Fruit fly (Drosophila melanogaster) whole organism, embryonic: Measurements from ENCODE around the gene TRAM.
A peak's percentile ranks its signal among the peaks of the same experiment; 100 is the strongest.

Source experiments
- CG10274 ChIP-seq: fragments of 200-800 bp; sonication (Bioruptor generic); optimal IDR thresholded peaks from 3 replicates; lab custom pipeline; 2017; ENCODE audit warnings: missing biosample characterization, mild to moderate bottlenecking, missing genetic modification characterization
- CG10959 ChIP-seq: fragments of 200-800 bp; sonication (Bioruptor generic); IDR thresholded peaks from 2 replicates; pipeline ENCODE4 v1.3.6; 2022; ENCODE audit warnings: missing biosample characterization, missing genetic modification characterization
- CG12155 ChIP-seq: fragments of 200-800 bp; sonication (Bioruptor generic); optimal IDR thresholded peaks from 3 replicates; lab custom pipeline; 2016; ENCODE audit warnings: missing biosample characterization, missing genetic modification characterization
- CG1647 ChIP-seq: fragments of 200-800 bp; sonication (Bioruptor generic); optimal IDR thresholded peaks from 3 replicates; lab custom pipeline; 2016; ENCODE audit warnings: missing biosample characterization, missing genetic modification characterization
- CG18011 ChIP-seq: fragments of 200-800 bp; sonication (Bioruptor generic); optimal IDR thresholded peaks from 2 replicates; lab custom pipeline; 2017; ENCODE audit warnings: missing biosample characterization, missing genetic modification characterization, mild to moderate bottlenecking, moderate library complexity, missing genotype
- CG1832 ChIP-seq: fragments of 200-800 bp; sonication (Bioruptor generic); optimal IDR thresholded peaks from 2 replicates; lab custom pipeline; 2017; ENCODE audit warnings: missing biosample characterization, mild to moderate bottlenecking, missing genetic modification characterization, inconsistent platforms
- CG2875 ChIP-seq: fragments of 200-800 bp; sonication (Bioruptor generic); optimal IDR thresholded peaks from 2 replicates; lab custom pipeline; 2017; ENCODE audit warnings: missing biosample characterization, mild to moderate bottlenecking, missing genetic modification characterization, missing genetic modification reagents
- CG30020 ChIP-seq: fragments of 200-800 bp; optimal IDR thresholded peaks from 2 replicates; lab custom pipeline; 2019; ENCODE audit warnings: missing biosample characterization, mild to moderate bottlenecking, missing genetic modification characterization, moderate library complexity
- CG31224 ChIP-seq: fragments of 200-800 bp; sonication (Bioruptor generic); IDR thresholded peaks from 2 replicates; pipeline ENCODE4 v1.3.6; 2022; ENCODE audit warnings: missing biosample characterization, missing genetic modification characterization
- CG3726 ChIP-seq: fragments of 200-800 bp; sonication (Bioruptor generic); IDR thresholded peaks from 3 replicates; pipeline ENCODE4, ENCODE4 v1.3.6; 2022; ENCODE audit warnings: missing biosample characterization, missing genetic modification characterization
- CG43689 ChIP-seq: fragments of 200-800 bp; sonication (Bioruptor generic); IDR thresholded peaks from 2 replicates; pipeline ENCODE4 v1.3.6; 2022; ENCODE audit warnings: missing biosample characterization, missing genetic modification characterization
- CG4854 ChIP-seq: fragments of 200-800 bp; sonication (Bioruptor generic); optimal IDR thresholded peaks from 2 replicates; lab custom pipeline; 2016; ENCODE audit warnings: missing biosample characterization, missing genetic modification characterization, inconsistent platforms
- CG6272 ChIP-seq: fragments of 200-800 bp; sonication (Bioruptor generic); IDR thresholded peaks from 2 replicates; pipeline ENCODE4 v1.3.6; 2022; ENCODE audit warnings: missing biosample characterization, missing genetic modification characterization
- CG7839 ChIP-seq: fragments of 200-800 bp; sonication (Bioruptor generic); optimal IDR thresholded peaks from 3 replicates; lab custom pipeline; 2018; ENCODE audit warnings: missing biosample characterization, mild to moderate bottlenecking, missing genetic modification characterization, moderate library complexity
- D ChIP-seq, 2 experiments: fragments of 200-800 bp in 1 of 2; fragments of >200 bp in 1 of 2; sonication (Bioruptor generic) in 1 of 2; optimal IDR thresholded peaks; 2 replicates in 1 of 2; 3 replicates in 1 of 2; lab custom pipeline; 2017; ENCODE audit warnings: mild to moderate bottlenecking in 1 of 2, missing biosample characterization in 1 of 2, missing genetic modification characterization in 1 of 2, missing genetic modification reagents in 1 of 2
- Dad ChIP-seq: fragments of 200-800 bp; sonication (Bioruptor generic); optimal IDR thresholded peaks from 3 replicates; lab custom pipeline; 2016; ENCODE audit warnings: missing biosample characterization, missing genetic modification characterization
- Dip2 ChIP-seq: fragments of 200-800 bp; sonication (Bioruptor generic); IDR thresholded peaks from 2 replicates; pipeline ENCODE4 v1.3.6; 2022; ENCODE audit warnings: missing biosample characterization, missing genetic modification characterization
- Dip3 ChIP-seq: fragments of 200-800 bp; sonication (Bioruptor generic); optimal IDR thresholded peaks from 3 replicates; lab custom pipeline; 2016; ENCODE audit warnings: missing biosample characterization, missing genetic modification characterization
- Doc2 ChIP-seq: fragments of 200-800 bp; sonication (Bioruptor generic); IDR thresholded peaks from 2 replicates; pipeline ENCODE4 v1.3.6; 2022; ENCODE audit warnings: missing biosample characterization, missing genetic modification characterization
- Elba2 ChIP-seq: fragments of 200-800 bp; sonication (Bioruptor generic); optimal IDR thresholded peaks from 3 replicates; lab custom pipeline; 2016; ENCODE audit warnings: missing biosample characterization, missing genetic modification characterization
- Gug ChIP-seq: fragments of 200-800 bp; sonication (Bioruptor generic); IDR thresholded peaks from 4 replicates; pipeline ENCODE4 v1.3.6; 2022; ENCODE audit warnings: missing biosample characterization, missing genetic modification characterization
- H2.0 ChIP-seq: fragments of 200-800 bp; sonication (Bioruptor generic); IDR thresholded peaks from 2 replicates; pipeline ENCODE4 v1.3.6; 2022; ENCODE audit warnings: missing biosample characterization, missing genetic modification characterization
- Lpt ChIP-seq: fragments of >200 bp; optimal IDR thresholded peaks from 2 replicates; lab custom pipeline; 2018; ENCODE audit warnings: missing biosample characterization, missing genetic modification characterization
- Med ChIP-seq: fragments of 200-800 bp; sonication (Bioruptor generic); peaks from one replicate; lab custom pipeline; 2016; ENCODE audit warnings: missing biosample characterization, missing genetic modification characterization, mild to moderate bottlenecking, inconsistent platforms, moderate library complexity
- Mrtf ChIP-seq: fragments of 200-800 bp; sonication (Bioruptor generic); IDR thresholded peaks from 3 replicates; pipeline ENCODE4 v1.3.6; 2022; ENCODE audit warnings: missing biosample characterization, missing genetic modification characterization
- NK7.1 ChIP-seq: fragments of 200-800 bp; sonication (Bioruptor generic); optimal IDR thresholded peaks from 3 replicates; lab custom pipeline; 2016; ENCODE audit warnings: missing biosample characterization, missing genetic modification characterization
- Neu2 ChIP-seq: fragments of 200-800 bp; sonication (Bioruptor generic); optimal IDR thresholded peaks from 3 replicates; lab custom pipeline; 2016; ENCODE audit warnings: missing biosample characterization, missing genetic modification characterization, borderline replicate concordance
- Sry-β ChIP-seq: fragments of 200-800 bp; sonication (Bioruptor generic); optimal IDR thresholded peaks from 2 replicates; lab custom pipeline; 2018; ENCODE audit warnings: missing biosample characterization, mild to moderate bottlenecking, missing genetic modification characterization, moderate library complexity
- abd-A ChIP-seq: fragments of 200-800 bp; sonication (Bioruptor generic); optimal IDR thresholded peaks from 3 replicates; lab custom pipeline; 2019; ENCODE audit warnings: missing biosample characterization, mild to moderate bottlenecking, missing genetic modification characterization, moderate library complexity
- az2 ChIP-seq: fragments of 200-800 bp; sonication (Bioruptor generic); optimal IDR thresholded peaks from 3 replicates; lab custom pipeline; 2016; ENCODE audit warnings: missing biosample characterization, missing genetic modification characterization
- chn ChIP-seq: fragments of 200-800 bp; sonication (Bioruptor generic); optimal IDR thresholded peaks from 2 replicates; lab custom pipeline; 2016; ENCODE audit warnings: missing biosample characterization, missing genetic modification characterization
- da ChIP-seq: fragments of 200-800 bp; sonication (Bioruptor generic); optimal IDR thresholded peaks from 2 replicates; lab custom pipeline; 2016; ENCODE audit warnings: missing biosample characterization, missing genetic modification characterization
- fru ChIP-seq: fragments of >200 bp; optimal IDR thresholded peaks from 2 replicates; lab custom pipeline; 2017
- gsb-n ChIP-seq: fragments of 200-800 bp; sonication (Bioruptor generic); optimal IDR thresholded peaks from 3 replicates; lab custom pipeline; 2018; ENCODE audit warnings: missing biosample characterization, mild to moderate bottlenecking, missing genetic modification characterization
- ham ChIP-seq: fragments of 200-800 bp; sonication (Bioruptor generic); IDR thresholded peaks from 2 replicates; pipeline ENCODE4 v1.3.6; 2022; ENCODE audit warnings: missing biosample characterization, missing genetic modification characterization
- inv ChIP-seq: fragments of 200-800 bp; sonication (Bioruptor generic); IDR thresholded peaks from 2 replicates; pipeline ENCODE4 v1.3.6; 2022; ENCODE audit warnings: missing biosample characterization, missing genetic modification characterization; ENCODE audit not compliant: partially characterized antibody
- nerfin-2 ChIP-seq: fragments of 200-800 bp; sonication (Bioruptor generic); IDR thresholded peaks from 2 replicates; pipeline ENCODE4 v1.3.6; 2022; ENCODE audit warnings: missing biosample characterization, missing genetic modification characterization; ENCODE audit not compliant: partially characterized antibody
- nmo ChIP-seq: fragments of 200-800 bp; sonication (Bioruptor generic); optimal IDR thresholded peaks from 2 replicates; lab custom pipeline; 2018; ENCODE audit warnings: missing biosample characterization, mild to moderate bottlenecking, missing genetic modification characterization, moderate library complexity
- oc ChIP-seq: fragments of 200-800 bp; sonication (Bioruptor generic); optimal IDR thresholded peaks from 2 replicates; lab custom pipeline; 2018; ENCODE audit warnings: missing biosample characterization, mild to moderate bottlenecking, missing genetic modification characterization, moderate library complexity
- org-1 ChIP-seq: fragments of 200-800 bp; sonication (Bioruptor generic); optimal IDR thresholded peaks from 2 replicates; lab custom pipeline; 2017; ENCODE audit warnings: missing biosample characterization, missing genetic modification characterization
- row ChIP-seq: fragments of 200-800 bp; sonication (Bioruptor generic); IDR thresholded peaks from 3 replicates; pipeline ENCODE4 v1.3.6; 2022; ENCODE audit warnings: missing biosample characterization, missing genetic modification characterization
- sens-2 ChIP-seq: fragments of 200-800 bp; sonication (Bioruptor generic); IDR thresholded peaks from 2 replicates; pipeline ENCODE4 v1.3.6; 2022; ENCODE audit warnings: missing biosample characterization, missing genetic modification characterization
- shn ChIP-seq: fragments of 200-800 bp; sonication (Bioruptor generic); optimal IDR thresholded peaks from 3 replicates; lab custom pipeline; 2016; ENCODE audit warnings: missing biosample characterization, missing genetic modification characterization
- sim ChIP-seq: fragments of 200-800 bp; sonication (Bioruptor generic); IDR thresholded peaks from 2 replicates; pipeline ENCODE4 v1.3.6; 2022; ENCODE audit warnings: missing biosample characterization, missing genetic modification characterization
- slp2 ChIP-seq: fragments of 200-800 bp; sonication (Bioruptor generic); optimal IDR thresholded peaks from 2 replicates; lab custom pipeline; 2016; ENCODE audit warnings: missing biosample characterization, missing genetic modification characterization
- sna ChIP-seq: fragments of 200-800 bp; sonication (Bioruptor generic); IDR thresholded peaks from 2 replicates; pipeline ENCODE4 v1.3.6; 2022; ENCODE audit warnings: missing biosample characterization, missing genetic modification characterization; ENCODE audit not compliant: partially characterized antibody
- sob ChIP-seq: fragments of 200-800 bp; sonication (Bioruptor generic); IDR thresholded peaks from 2 replicates; pipeline ENCODE4 v1.3.6; 2022; ENCODE audit warnings: missing biosample characterization, missing genetic modification characterization
- sqz ChIP-seq: fragments of 200-800 bp; sonication (Bioruptor generic); optimal IDR thresholded peaks from 3 replicates; lab custom pipeline; 2018; ENCODE audit warnings: missing biosample characterization, mild to moderate bottlenecking, missing genetic modification characterization
- tup ChIP-seq: fragments of 200-800 bp; sonication (Bioruptor generic); optimal IDR thresholded peaks from 2 replicates; lab custom pipeline; 2016; ENCODE audit warnings: missing biosample characterization, mild to moderate bottlenecking, missing genetic modification characterization, moderate library complexity
- vfl ChIP-seq: fragments of 200-800 bp; sonication (Bioruptor generic); optimal IDR thresholded peaks from 2 replicates; lab custom pipeline; 2016; ENCODE audit warnings: missing biosample characterization, missing genetic modification characterization
- yki ChIP-seq: fragments of >200 bp; optimal IDR thresholded peaks from 3 replicates; lab custom pipeline; 2018

Gene TRAM

DNA sequence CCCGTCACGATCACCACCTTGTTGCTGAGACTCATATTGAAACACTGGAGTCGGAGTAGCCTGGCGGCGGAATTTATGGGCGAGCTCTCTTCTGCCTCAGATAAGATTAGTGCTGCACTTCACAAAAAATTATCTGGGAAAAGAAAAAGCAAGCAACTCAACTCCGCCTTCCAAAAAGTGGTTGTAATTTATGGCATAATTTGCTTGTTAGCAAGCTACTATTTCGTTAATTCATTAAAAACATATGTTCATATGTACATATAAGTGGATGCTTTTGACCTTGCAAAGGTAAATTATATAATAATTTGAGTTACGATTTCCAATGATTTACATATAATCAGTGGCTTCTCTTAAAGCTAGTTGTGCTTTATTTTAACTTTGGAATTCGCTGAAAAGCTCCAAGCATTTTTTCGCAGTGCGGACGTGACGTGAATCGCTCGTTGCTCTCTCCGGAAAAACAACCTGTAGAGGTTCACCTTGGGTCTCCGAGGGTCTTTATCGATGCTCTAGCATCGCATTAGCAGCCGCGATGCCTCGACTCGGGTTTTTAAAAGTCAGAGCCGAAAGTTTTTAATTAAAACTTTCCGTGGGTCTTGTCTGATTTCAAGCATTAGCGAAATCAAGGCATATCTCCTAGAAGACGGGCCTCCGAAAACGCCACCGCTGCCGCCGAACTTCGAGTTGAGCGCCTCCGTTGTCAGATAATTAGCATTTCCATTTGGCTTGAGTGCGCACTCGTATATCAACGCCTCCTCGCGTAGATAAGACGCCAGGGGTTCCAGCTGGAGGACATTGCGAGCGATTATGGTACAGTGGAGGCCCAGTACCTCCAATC lies 12.6 kb downstream of the TRAM start, which contains the start of gene CG3699 (continued):
- no peak; the same call in 3 of the 4 replicates for TF ChIP-seq Gug (GFP tag; lab: Robert Waterston, UW)
- TF ChIP-seq sens-2 (GFP tag; lab: Robert Waterston, UW) = no peak
- no peak for TF ChIP-seq fru (lab: Kevin White, UChicago)
- TF ChIP-seq oc (tag; lab: Kevin White, UChicago) = no peak
- TF ChIP-seq H2.0 (GFP tag; lab: Robert Waterston, UW) = no peak
- no peak for TF ChIP-seq Dip3
- no peak for TF ChIP-seq shn
- no peak for TF ChIP-seq CG6272 (GFP tag; lab: Robert Waterston, UW)
- no peak for TF ChIP-seq sna (GFP tag; lab: Robert Waterston, UW)
- no peak for TF ChIP-seq CG10959 (GFP tag; lab: Robert Waterston, UW)
- no peak for TF ChIP-seq Dip2 (GFP tag; lab: Robert Waterston, UW)
- no peak for TF ChIP-seq sob
- TF ChIP-seq CG4854 (GFP tag; lab: Kevin White, UChicago) = peak; percentile 2
- no peak for TF ChIP-seq Mrtf (GFP tag; lab: Robert Waterston, UW)
- TF ChIP-seq CG2875 (GFP tag; lab: Kevin White, UChicago) = no peak
- no peak for TF ChIP-seq sim (GFP tag; lab: Robert Waterston, UW)
- no peak for TF ChIP-seq Lpt (GFP tag; lab: Kevin White, UChicago)
- TF ChIP-seq sqz = no peak
- no peak for TF ChIP-seq Neu2 (GFP tag; lab: Kevin White, UChicago)
- no peak for TF ChIP-seq CG1647
- no peak for TF ChIP-seq slp2
- no peak for TF ChIP-seq CG1832 (GFP tag; lab: Kevin White, UChicago)
- no peak for TF ChIP-seq chn (GFP tag; lab: Kevin White, UChicago)
- TF ChIP-seq abd-A (tag; lab: Kevin White, UChicago) = no peak
- TF ChIP-seq Med (GFP tag; lab: Kevin White, UChicago) = peak; percentile 68
- TF ChIP-seq D (optimal IDR thresholded peaks at IDR 0.05; lab: Kevin White, UChicago) = no peak
- TF ChIP-seq D (GFP tag; optimal IDR thresholded peaks at IDR 0.05; lab: Kevin White, UChicago) = no peak
- peak; percentile 6 for TF ChIP-seq CG10274 (GFP tag; lab: Kevin White, UChicago)
- no peak for TF ChIP-seq tup
- TF ChIP-seq CG3726 (GFP tag; lab: Robert Waterston, UW) = no peak
- peak; percentile 43 for TF ChIP-seq nmo (GFP tag; lab: Kevin White, UChicago)
- TF ChIP-seq ham (GFP tag; lab: Robert Waterston, UW) = 0 out of 2 replicates have a peak, but pooled peaks have one; percentile 31
- peak; percentile 19 for TF ChIP-seq org-1 (GFP tag; lab: Kevin White, UChicago)
- peak; percentile 70 for TF ChIP-seq CG7839
- TF ChIP-seq vfl (GFP tag; lab: Kevin White, UChicago) = no peak
- TF ChIP-seq CG12155 (GFP tag; lab: Kevin White, UChicago) = peak; percentile 35
- no peak for TF ChIP-seq inv (GFP tag; lab: Robert Waterston, UW)
- TF ChIP-seq CG43689 = no peak
- no peak for TF ChIP-seq Doc2 (GFP tag; lab: Robert Waterston, UW)
- no peak for TF ChIP-seq CG30020 (tag; lab: Kevin White, UChicago)
- TF ChIP-seq row = peak; percentile 78
- no peak for TF ChIP-seq NK7.1
- no peak for TF ChIP-seq gsb-n (tag; lab: Kevin White, UChicago)
- TF ChIP-seq CG18011 (GFP tag; lab: Kevin White, UChicago) = no peak
- no peak for TF ChIP-seq nerfin-2 (GFP tag; lab: Robert Waterston, UW)
- TF ChIP-seq Dad = no peak
- TF ChIP-seq Elba2 (GFP tag; lab: Kevin White, UChicago) = no peak
- no peak for TF ChIP-seq Sry-β (GFP tag; lab: Kevin White, UChicago)
- no peak for TF ChIP-seq yki
- TF ChIP-seq CG31224 = no peak
- no peak for TF ChIP-seq da (GFP tag; lab: Kevin White, UChicago)
- TF ChIP-seq az2 (GFP tag; lab: Kevin White, UChicago) = peak; percentile 6
